Fruit fly (Drosophila melanogaster) whole organism, wandering third instar larva: ENCODE data around the gene BBS8.
A peak's percentile ranks its signal among the peaks of the same experiment; 100 is the strongest.

ENCODE experiments used
- Abd-B ChIP-seq: fragments of >200 bp; optimal IDR thresholded peaks from 2 replicates; lab custom pipeline; 2017; ENCODE audit warnings: missing biosample characterization, missing genetic modification characterization
- CG32264 ChIP-seq: fragments of 200-800 bp; sonication (Bioruptor generic); optimal IDR thresholded peaks from 2 replicates; lab custom pipeline; 2016; ENCODE audit warnings: missing biosample characterization, missing genetic modification characterization
- CG9705 ChIP-seq: fragments of 200-800 bp; sonication (Bioruptor generic); optimal IDR thresholded peaks from 2 replicates; lab custom pipeline; 2018; ENCODE audit warnings: missing biosample characterization, mild to moderate bottlenecking, missing genetic modification characterization
- CrebA ChIP-seq: fragments of 200-800 bp; sonication (Bioruptor generic); optimal IDR thresholded peaks from 2 replicates; lab custom pipeline; 2016; ENCODE audit warnings: missing biosample characterization, mild to moderate bottlenecking, missing genetic modification characterization, borderline replicate concordance
- Dfd ChIP-seq: fragments of >200 bp; optimal IDR thresholded peaks from 2 replicates; lab custom pipeline; 2017; ENCODE audit warnings: missing biosample characterization, missing genetic modification characterization
- Dif ChIP-seq: fragments of 200-275, 200-300 bp; sonication (Bioruptor generic); optimal IDR thresholded peaks from 2 replicates; lab custom pipeline; 2018; ENCODE audit warnings: missing biosample characterization, missing genetic modification characterization; ENCODE audit not compliant: partially characterized antibody
- GATAd ChIP-seq: sonication (Bioruptor generic); optimal IDR thresholded peaks from 2 replicates; lab custom pipeline; 2016; ENCODE audit warnings: missing biosample characterization, missing genetic modification characterization
- HLH106 ChIP-seq: fragments of 200-800 bp; optimal IDR thresholded peaks from 3 replicates; lab custom pipeline; 2019; ENCODE audit warnings: missing biosample characterization, mild to moderate bottlenecking, missing genetic modification characterization, moderate library complexity
- Hnf4 ChIP-seq: fragments of 200-800 bp; sonication (Bioruptor generic); optimal IDR thresholded peaks from 2 replicates; lab custom pipeline; 2016; ENCODE audit warnings: missing biosample characterization, mild to moderate bottlenecking, missing genetic modification characterization
- Hr78 ChIP-seq: fragments of >200 bp; optimal IDR thresholded peaks from 2 replicates; lab custom pipeline; 2017; ENCODE audit warnings: missing biosample characterization, missing genetic modification characterization
- Hr83 ChIP-seq: fragments of 200-300 bp; sonication (Bioruptor generic); optimal IDR thresholded peaks from 2 replicates; lab custom pipeline; 2016; ENCODE audit warnings: missing biosample characterization, mild to moderate bottlenecking, missing genetic modification characterization, moderate library complexity; ENCODE audit not compliant: poor library complexity, severe bottlenecking
- Jra ChIP-seq: sonication (Bioruptor generic); optimal IDR thresholded peaks from 2 replicates; lab custom pipeline; 2016; ENCODE audit warnings: missing biosample characterization, missing genetic modification characterization
- Mio ChIP-seq: sonication (Bioruptor generic); optimal IDR thresholded peaks from 2 replicates; lab custom pipeline; 2016; ENCODE audit warnings: missing biosample characterization, missing genetic modification characterization
- Myc ChIP-seq: fragments of >200 bp; optimal IDR thresholded peaks from 2 replicates; lab custom pipeline; 2017
- N ChIP-seq: fragments of >200 bp; optimal IDR thresholded peaks from 2 replicates; lab custom pipeline; 2018; ENCODE audit warnings: missing biosample characterization, missing external identifiers, missing genetic modification characterization
- OdsH ChIP-seq: fragments of 200-800 bp; sonication (Bioruptor generic); optimal IDR thresholded peaks from 2 replicates; lab custom pipeline; 2016; ENCODE audit warnings: missing biosample characterization, mild to moderate bottlenecking, missing genetic modification characterization
- Rel ChIP-seq, 2 experiments: fragments of 200-800 bp; sonication (Bioruptor generic) in 1 of 2; optimal IDR thresholded peaks; 2 replicates in 1 of 2; 3 replicates in 1 of 2; lab custom pipeline; 2016 to 2019; ENCODE audit warnings: mild to moderate bottlenecking in 2 of 2, missing biosample characterization in 2 of 2, missing genetic modification characterization in 2 of 2, moderate library complexity in 1 of 2
- Sp1 ChIP-seq: fragments of 200-800 bp; sonication (Bioruptor generic); optimal IDR thresholded peaks from 3 replicates; lab custom pipeline; 2019; ENCODE audit warnings: missing biosample characterization, mild to moderate bottlenecking, missing genetic modification characterization, moderate library complexity
- Vsx2 ChIP-seq: fragments of 200-300, 225-300 bp; sonication (Bioruptor generic); optimal IDR thresholded peaks from 2 replicates; lab custom pipeline; 2018; ENCODE audit warnings: missing biosample characterization, missing genetic modification characterization; ENCODE audit not compliant: partially characterized antibody
- br ChIP-seq: fragments of 200-800 bp; sonication (Bioruptor generic); optimal IDR thresholded peaks from 2 replicates; lab custom pipeline; 2016; ENCODE audit warnings: missing biosample characterization, missing genetic modification characterization
- brk ChIP-seq: fragments of 200-800 bp; sonication (Bioruptor generic); optimal IDR thresholded peaks from 2 replicates; lab custom pipeline; 2016; ENCODE audit warnings: missing biosample characterization, mild to moderate bottlenecking, missing genetic modification characterization
- dl ChIP-seq, 2 experiments: fragments of 175-275, 200-275 bp in 1 of 2; fragments of 200-275 bp in 1 of 2; sonication (Bioruptor generic); optimal IDR thresholded peaks; lab custom pipeline; 2018; ENCODE audit warnings: mild to moderate bottlenecking in 2 of 2, missing biosample characterization in 2 of 2, missing genetic modification characterization in 2 of 2, moderate library complexity in 2 of 2; ENCODE audit not compliant: partially characterized antibody in 2 of 2, insufficient read depth in 1 of 2
- dmrt93B ChIP-seq: fragments of 200-800 bp; sonication (Bioruptor generic); optimal IDR thresholded peaks from 2 replicates; lab custom pipeline; 2018; ENCODE audit warnings: missing biosample characterization, mild to moderate bottlenecking, missing genetic modification characterization
- dsf ChIP-seq: sonication (Bioruptor generic); optimal IDR thresholded peaks from 2 replicates; lab custom pipeline; 2016; ENCODE audit warnings: missing biosample characterization, missing genetic modification characterization, borderline replicate concordance
- ey ChIP-seq: fragments of 200-800 bp; sonication (Bioruptor generic); optimal IDR thresholded peaks from 2 replicates; lab custom pipeline; 2016; ENCODE audit warnings: missing biosample characterization, missing genetic modification characterization
- foxo ChIP-seq, 2 experiments: fragments of 200-800 bp; sonication (Bioruptor generic); optimal IDR thresholded peaks; 2 replicates in 1 of 2; 3 replicates in 1 of 2; lab custom pipeline; 2016 to 2017; ENCODE audit warnings: missing biosample characterization in 2 of 2, missing genetic modification characterization in 2 of 2
- fru ChIP-seq: fragments of 200-800 bp; sonication (Bioruptor generic); optimal IDR thresholded peaks from 3 replicates; lab custom pipeline; 2016; ENCODE audit warnings: missing biosample characterization, mild to moderate bottlenecking, missing genetic modification characterization
- h ChIP-seq: fragments of 200-800 bp; sonication (Bioruptor generic); optimal IDR thresholded peaks from 3 replicates; lab custom pipeline; 2016; ENCODE audit warnings: missing biosample characterization, mild to moderate bottlenecking, missing genetic modification characterization
- jim ChIP-seq: fragments of 175-275, 200-325 bp; sonication (Bioruptor generic); optimal IDR thresholded peaks from 2 replicates; lab custom pipeline; 2016; ENCODE audit warnings: missing biosample characterization, mild to moderate bottlenecking, missing genetic modification characterization
- lola ChIP-seq: fragments of >200 bp; optimal IDR thresholded peaks from 2 replicates; lab custom pipeline; 2017; ENCODE audit warnings: missing biosample characterization, missing genetic modification characterization
- pan ChIP-seq: fragments of >200 bp; optimal IDR thresholded peaks from 2 replicates; lab custom pipeline; 2017
- psq ChIP-seq: fragments of 200-800 bp; sonication (Bioruptor generic); optimal IDR thresholded peaks from 3 replicates; lab custom pipeline; 2017; ENCODE audit warnings: missing biosample characterization, mild to moderate bottlenecking, missing genetic modification characterization, moderate library complexity
- rgr ChIP-seq: fragments of 200-800 bp; sonication (Bioruptor generic); optimal IDR thresholded peaks from 3 replicates; lab custom pipeline; 2016; ENCODE audit warnings: missing biosample characterization, mild to moderate bottlenecking, missing genetic modification characterization
- sage ChIP-seq: fragments of 200-800 bp; sonication (Bioruptor generic); optimal IDR thresholded peaks from 2 replicates; lab custom pipeline; 2016; ENCODE audit warnings: missing biosample characterization, mild to moderate bottlenecking, missing genetic modification characterization
- sv ChIP-seq: fragments of 200-800 bp; sonication (Bioruptor generic); optimal IDR thresholded peaks from 3 replicates; lab custom pipeline; 2016; ENCODE audit warnings: missing biosample characterization, missing genetic modification characterization
- tai ChIP-seq: sonication (Bioruptor generic); optimal IDR thresholded peaks from 2 replicates; lab custom pipeline; 2016; ENCODE audit warnings: missing biosample characterization, missing genetic modification characterization
- usp ChIP-seq: fragments of >200 bp; optimal IDR thresholded peaks from 2 replicates; lab custom pipeline; 2017; ENCODE audit warnings: missing biosample characterization, missing genetic modification characterization
- woc ChIP-seq: sonication (Bioruptor generic); optimal IDR thresholded peaks from 2 replicates; lab custom pipeline; 2016; ENCODE audit warnings: missing biosample characterization, mild to moderate bottlenecking, missing genetic modification characterization

The BBS8 gene

dm6 chr2L:441927-442691, 19.4 kb downstream of the BBS8 start:
- peak; percentile 91 for TF ChIP-seq psq (GFP tag; lab: Kevin White, UChicago)
- TF ChIP-seq Hr78 (GFP tag; lab: Kevin White, UChicago) = no peak
- no peak for TF ChIP-seq Myc (lab: Kevin White, UChicago)
- TF ChIP-seq Jra (GFP tag; lab: Kevin White, UChicago) = peak; percentile 86
- TF ChIP-seq lola (GFP tag; lab: Kevin White, UChicago) = no peak
- peak; percentile 48 for TF ChIP-seq sv (GFP tag; lab: Kevin White, UChicago)
- TF ChIP-seq sage = peak; percentile 96
- TF ChIP-seq Sp1 (GFP tag; lab: Kevin White, UChicago) = peak; percentile 94
- peak; percentile 76 for TF ChIP-seq CG9705 (GFP tag; lab: Kevin White, UChicago)
- TF ChIP-seq ey (GFP tag; lab: Kevin White, UChicago) = peak; percentile 96
- TF ChIP-seq Vsx2 (GFP tag; lab: Kevin White, UChicago) = peak; percentile 4
- TF ChIP-seq fru = peak; percentile 97
- peak; percentile 80 for TF ChIP-seq dsf
- no peak for TF ChIP-seq Dif (GFP tag; lab: Kevin White, UChicago)
- no peak for TF ChIP-seq CrebA (GFP tag; lab: Kevin White, UChicago)
- peak; percentile 93 for TF ChIP-seq Hnf4 (GFP tag; lab: Kevin White, UChicago)
- TF ChIP-seq foxo (GFP tag; optimal IDR thresholded peaks at IDR 0.05; lab: Kevin White, UChicago) = peak; percentile 63 to 97
- TF ChIP-seq GATAd (GFP tag; lab: Kevin White, UChicago) = no peak
- TF ChIP-seq woc = peak; percentile 97
- TF ChIP-seq Mio (GFP tag; lab: Kevin White, UChicago) = peak; percentile 67
- no peak for TF ChIP-seq Dfd (GFP tag; lab: Kevin White, UChicago)
- no peak for TF ChIP-seq tai (GFP tag; lab: Kevin White, UChicago)
- TF ChIP-seq Rel (GFP tag; optimal IDR thresholded peaks at IDR 0.05; lab: Kevin White, UChicago) = peak; percentile 92
- TF ChIP-seq Rel (tag; optimal IDR thresholded peaks at IDR 0.05; lab: Kevin White, UChicago) = peak; percentile 61
- TF ChIP-seq rgr (GFP tag; lab: Kevin White, UChicago) = peak; percentile 94
- TF ChIP-seq usp = no peak
- TF ChIP-seq HLH106 = peak; percentile 94
- peak; percentile 82 for TF ChIP-seq Hr83 (GFP tag; lab: Kevin White, UChicago)
- TF ChIP-seq pan = no peak
- TF ChIP-seq N (GFP tag; lab: Kevin White, UChicago) = no peak
- no peak for TF ChIP-seq jim (GFP tag; lab: Kevin White, UChicago)
- peak; percentile 90 for TF ChIP-seq dmrt93B (GFP tag; lab: Kevin White, UChicago)
- peak; percentile 95 for TF ChIP-seq OdsH (GFP tag; lab: Kevin White, UChicago)
- peak in 1 of 2 experiments; percentile 10 for TF ChIP-seq dl (GFP tag; optimal IDR thresholded peaks at IDR 0.05; lab: Kevin White, UChicago; ENCODE audit: insufficient read depth in 1 of 2, partially characterized antibody in 2 of 2)
- TF ChIP-seq Abd-B (GFP tag; lab: Kevin White, UChicago) = no peak
- TF ChIP-seq h (GFP tag; lab: Kevin White, UChicago) = peak; percentile 96
- TF ChIP-seq CG32264 = peak; percentile 91
- TF ChIP-seq brk (GFP tag; lab: Kevin White, UChicago) = no peak
- TF ChIP-seq br (GFP tag; lab: Kevin White, UChicago) = peak; percentile 96

dm6 chr2L:447124-447523, 24.5 kb downstream of the BBS8 start:
- TF ChIP-seq Sp1 (GFP tag; lab: Kevin White, UChicago) (no peak), jim (GFP tag; lab: Kevin White, UChicago) (no peak), Myc (lab: Kevin White, UChicago) (no peak), CG9705 (GFP tag; lab: Kevin White, UChicago) (no peak), tai (GFP tag; lab: Kevin White, UChicago) (no peak), N (GFP tag; lab: Kevin White, UChicago) (no peak), Abd-B (GFP tag; lab: Kevin White, UChicago) (no peak), CG32264 (no peak), Hr83 (GFP tag; lab: Kevin White, UChicago) (no peak)
